Fruit fly (Drosophila melanogaster) whole organism, embryonic: ENCODE data around the gene PLCXD.
A peak's percentile ranks its signal among the peaks of the same experiment; 100 is the strongest.

ENCODE experiments used
- CG11456 ChIP-seq: fragments of 200-800 bp; sonication (Bioruptor generic); IDR thresholded peaks from 3 replicates; pipeline ENCODE4 v1.3.6; 2022; ENCODE audit warnings: missing biosample characterization, missing genetic modification characterization
- CG12942 ChIP-seq: fragments of 200-800 bp; sonication (Bioruptor generic); optimal IDR thresholded peaks from 3 replicates; lab custom pipeline; 2016; ENCODE audit warnings: missing biosample characterization, missing genetic modification characterization
- CG14667 ChIP-seq: fragments of 200-800 bp; sonication (Bioruptor generic); IDR thresholded peaks from 2 replicates; pipeline ENCODE4 v1.3.6; 2022; ENCODE audit warnings: missing biosample characterization, missing genetic modification characterization
- CG15479 ChIP-seq: fragments of 200-800 bp; sonication (Bioruptor generic); optimal IDR thresholded peaks from 3 replicates; lab custom pipeline; 2019; ENCODE audit warnings: missing biosample characterization, mild to moderate bottlenecking, missing genetic modification characterization, moderate library complexity
- CG1602 ChIP-seq: fragments of 200-800 bp; sonication (Bioruptor generic); optimal IDR thresholded peaks from 3 replicates; lab custom pipeline; 2016; ENCODE audit warnings: missing biosample characterization, missing genetic modification characterization
- CG17568 ChIP-seq: fragments of 200-800 bp; sonication (Bioruptor generic); optimal IDR thresholded peaks from 2 replicates; lab custom pipeline; 2018; ENCODE audit warnings: missing biosample characterization, mild to moderate bottlenecking, missing genetic modification characterization, moderate library complexity
- CG1792 ChIP-seq: fragments of 200-800 bp; sonication (Bioruptor generic); optimal IDR thresholded peaks from 2 replicates; lab custom pipeline; 2016; ENCODE audit warnings: missing biosample characterization, missing genetic modification characterization
- CG1832 ChIP-seq: fragments of 200-800 bp; sonication (Bioruptor generic); optimal IDR thresholded peaks from 2 replicates; lab custom pipeline; 2017; ENCODE audit warnings: missing biosample characterization, mild to moderate bottlenecking, missing genetic modification characterization, inconsistent platforms
- CG32772 ChIP-seq: fragments of 200-800 bp; sonication (Bioruptor generic); IDR thresholded peaks from 2 replicates; pipeline ENCODE4 v1.3.6; 2022; ENCODE audit warnings: missing biosample characterization, missing genetic modification characterization
- CG3995 ChIP-seq: fragments of 200-800 bp; sonication (Bioruptor generic); optimal IDR thresholded peaks from 3 replicates; lab custom pipeline; 2016; ENCODE audit warnings: missing biosample characterization, missing genetic modification characterization
- CG4360 ChIP-seq: fragments of 200-800 bp; sonication (Bioruptor generic); IDR thresholded peaks from 2 replicates; pipeline ENCODE4 v1.3.6; 2022; ENCODE audit warnings: missing biosample characterization, missing genetic modification characterization
- CG5953 ChIP-seq: fragments of 200-800 bp; sonication (Bioruptor generic); IDR thresholded peaks from 2 replicates; pipeline ENCODE4 v1.3.6; 2022; ENCODE audit warnings: missing biosample characterization, missing genetic modification characterization
- CG6765 ChIP-seq: fragments of 200-800 bp; sonication (Bioruptor generic); optimal IDR thresholded peaks from 3 replicates; lab custom pipeline; 2017; ENCODE audit warnings: missing biosample characterization, mild to moderate bottlenecking, missing genetic modification characterization
- CG6854 ChIP-seq: fragments of 200-800 bp; sonication (Bioruptor generic); optimal IDR thresholded peaks from 3 replicates; lab custom pipeline; 2017; ENCODE audit warnings: missing biosample characterization, mild to moderate bottlenecking, missing genetic modification characterization
- CG7786 ChIP-seq: fragments of 200-800 bp; sonication (Bioruptor generic); optimal IDR thresholded peaks from 2 replicates; lab custom pipeline; 2016; ENCODE audit warnings: missing biosample characterization, missing genetic modification characterization
- CG7928 ChIP-seq: fragments of 200-800 bp; sonication (Bioruptor generic); optimal IDR thresholded peaks from 2 replicates; lab custom pipeline; 2017; ENCODE audit warnings: missing biosample characterization, mild to moderate bottlenecking, missing genetic modification characterization
- CG7963 ChIP-seq: fragments of 200-800 bp; sonication (Bioruptor generic); IDR thresholded peaks from 3 replicates; pipeline ENCODE4 v1.3.6; 2022; ENCODE audit warnings: missing biosample characterization, missing genetic modification characterization; ENCODE audit not compliant: partially characterized antibody
- CG8478 ChIP-seq: fragments of >200 bp; optimal IDR thresholded peaks from 2 replicates; lab custom pipeline; 2018
- CG8944 ChIP-seq: fragments of 200-800 bp; sonication (Bioruptor generic); optimal IDR thresholded peaks from 3 replicates; lab custom pipeline; 2016; ENCODE audit warnings: missing biosample characterization, missing genetic modification characterization
- CG9727 ChIP-seq: fragments of 200-800 bp; sonication (Bioruptor generic); optimal IDR thresholded peaks from 3 replicates; lab custom pipeline; 2017; ENCODE audit warnings: missing biosample characterization, mild to moderate bottlenecking, missing genetic modification characterization
- CG9797 ChIP-seq: fragments of 200-800 bp; sonication (Bioruptor generic); optimal IDR thresholded peaks from 3 replicates; lab custom pipeline; 2018; ENCODE audit warnings: missing biosample characterization, mild to moderate bottlenecking, missing genetic modification characterization
- D19B ChIP-seq: fragments of 200-800 bp; sonication (Bioruptor generic); optimal IDR thresholded peaks from 2 replicates; lab custom pipeline; 2017; ENCODE audit warnings: missing biosample characterization, mild to moderate bottlenecking, missing genetic modification characterization
- Dbx ChIP-seq: fragments of 200-800 bp; sonication (Bioruptor generic); IDR thresholded peaks from 3 replicates; pipeline ENCODE4 v1.3.6; 2022; ENCODE audit warnings: missing biosample characterization, missing genetic modification characterization
- Ets65A ChIP-seq: fragments of 200-800 bp; sonication (Bioruptor generic); peaks from one replicate; lab custom pipeline; 2016; ENCODE audit warnings: missing biosample characterization, missing genetic modification characterization
- Hand ChIP-seq: fragments of 200-800 bp; sonication (Bioruptor generic); optimal IDR thresholded peaks from 2 replicates; lab custom pipeline; 2017; ENCODE audit warnings: mild to moderate bottlenecking, missing biosample characterization, missing genetic modification reagents, missing genetic modification characterization
- Max ChIP-seq: fragments of 200-800 bp; sonication (Bioruptor generic); optimal IDR thresholded peaks from 2 replicates; lab custom pipeline; 2016; ENCODE audit warnings: missing biosample characterization, mild to moderate bottlenecking, missing genetic modification characterization
- PHDP ChIP-seq: fragments of 200-800 bp; sonication (Bioruptor generic); optimal IDR thresholded peaks from 3 replicates; lab custom pipeline; 2018; ENCODE audit warnings: missing biosample characterization, mild to moderate bottlenecking, missing genetic modification characterization, moderate library complexity
- Six4 ChIP-seq: fragments of 200-800 bp; sonication (Bioruptor generic); optimal IDR thresholded peaks from 2 replicates; lab custom pipeline; 2016; ENCODE audit warnings: missing biosample characterization, missing genetic modification characterization
- amos ChIP-seq: fragments of 200-800 bp; sonication (Bioruptor generic); IDR thresholded peaks from 2 replicates; pipeline ENCODE4 v1.3.6; 2022; ENCODE audit warnings: missing biosample characterization, missing genetic modification characterization; ENCODE audit not compliant: partially characterized antibody
- ap ChIP-seq: fragments of 200-800 bp; sonication (Bioruptor generic); IDR thresholded peaks from 2 replicates; pipeline ENCODE4 v1.3.6; 2022; ENCODE audit warnings: missing biosample characterization, missing genetic modification characterization
- cad ChIP-seq: fragments of >200 bp; optimal IDR thresholded peaks from 2 replicates; lab custom pipeline; 2017; ENCODE audit warnings: missing biosample characterization, missing genetic modification characterization
- da ChIP-seq: fragments of 200-800 bp; sonication (Bioruptor generic); optimal IDR thresholded peaks from 2 replicates; lab custom pipeline; 2016; ENCODE audit warnings: missing biosample characterization, missing genetic modification characterization
- dimm ChIP-seq: fragments of 200-800 bp; sonication (Bioruptor generic); IDR thresholded peaks from 2 replicates; pipeline ENCODE4 v1.3.6; 2022; ENCODE audit warnings: missing biosample characterization, missing genetic modification characterization
- fu2 ChIP-seq: fragments of 200-800 bp; sonication (Bioruptor generic); optimal IDR thresholded peaks from 2 replicates; lab custom pipeline; 2016; ENCODE audit warnings: missing biosample characterization, missing genetic modification characterization
- gcm2 ChIP-seq: fragments of 200-800 bp; sonication (Bioruptor generic); optimal IDR thresholded peaks from 2 replicates; lab custom pipeline; 2016; ENCODE audit warnings: missing biosample characterization, missing genetic modification characterization
- nau ChIP-seq: fragments of 200-800 bp; sonication (Bioruptor generic); optimal IDR thresholded peaks from 3 replicates; lab custom pipeline; 2017; ENCODE audit warnings: missing biosample characterization, mild to moderate bottlenecking, missing genetic modification characterization, missing genetic modification reagents
- row ChIP-seq: fragments of 200-800 bp; sonication (Bioruptor generic); IDR thresholded peaks from 3 replicates; pipeline ENCODE4 v1.3.6; 2022; ENCODE audit warnings: missing biosample characterization, missing genetic modification characterization
- sc ChIP-seq, 3 experiments: fragments of >200 bp in 2 of 3; fragments of 200-800 bp in 1 of 3; sonication (Bioruptor generic) in 1 of 3; optimal IDR thresholded peaks; 2 replicates in 2 of 3; 3 replicates in 1 of 3; lab custom pipeline; 2017; ENCODE audit warnings: mild to moderate bottlenecking in 1 of 3, missing biosample characterization in 1 of 3, missing genetic modification characterization in 1 of 3, missing genetic modification reagents in 1 of 3
- schlank ChIP-seq: fragments of 200-800 bp; sonication (Bioruptor generic); optimal IDR thresholded peaks from 2 replicates; lab custom pipeline; 2018; ENCODE audit warnings: missing biosample characterization, mild to moderate bottlenecking, missing genetic modification characterization
- scrt ChIP-seq: fragments of 200-800 bp; sonication (Bioruptor generic); optimal IDR thresholded peaks from 2 replicates; lab custom pipeline; 2018; ENCODE audit warnings: missing biosample characterization, mild to moderate bottlenecking, missing genetic modification characterization, moderate library complexity
- sd ChIP-seq: fragments of 200-800 bp; sonication (Bioruptor generic); optimal IDR thresholded peaks from 3 replicates; lab custom pipeline; 2018; ENCODE audit warnings: missing biosample characterization, mild to moderate bottlenecking, missing genetic modification characterization, moderate library complexity
- slp2 ChIP-seq: fragments of 200-800 bp; sonication (Bioruptor generic); optimal IDR thresholded peaks from 2 replicates; lab custom pipeline; 2016; ENCODE audit warnings: missing biosample characterization, missing genetic modification characterization
- so ChIP-seq: fragments of 200-800 bp; sonication (Bioruptor generic); IDR thresholded peaks from 3 replicates; pipeline ENCODE4 v1.3.6; 2022; ENCODE audit warnings: missing biosample characterization, missing genetic modification characterization
- toy ChIP-seq: fragments of 200-800 bp; sonication (Bioruptor generic); IDR thresholded peaks from 2 replicates; pipeline ENCODE4 v1.3.6; 2022; ENCODE audit warnings: missing biosample characterization, missing genetic modification characterization
- twi ChIP-seq: fragments of 200-800 bp; optimal IDR thresholded peaks from 2 replicates; lab custom pipeline; 2019; ENCODE audit warnings: missing biosample characterization, mild to moderate bottlenecking, missing genetic modification characterization, moderate library complexity
- vfl ChIP-seq: fragments of 200-800 bp; sonication (Bioruptor generic); optimal IDR thresholded peaks from 2 replicates; lab custom pipeline; 2016; ENCODE audit warnings: missing biosample characterization, missing genetic modification characterization
- vvl ChIP-seq: fragments of 200-800 bp; sonication (Bioruptor generic); IDR thresholded peaks from 2 replicates; pipeline ENCODE4 v1.3.6; 2022; ENCODE audit warnings: missing biosample characterization, missing genetic modification characterization
- wdn ChIP-seq: fragments of 200-800 bp; sonication (Bioruptor generic); IDR thresholded peaks from 2 replicates; pipeline ENCODE4 v1.3.6; 2022; ENCODE audit warnings: missing biosample characterization, missing genetic modification characterization
- zen ChIP-seq: fragments of 200-800 bp; sonication (Bioruptor generic); optimal IDR thresholded peaks from 3 replicates; lab custom pipeline; 2018; ENCODE audit warnings: missing biosample characterization, mild to moderate bottlenecking, missing genetic modification characterization, moderate library complexity

PLCXD gene

DNA sequence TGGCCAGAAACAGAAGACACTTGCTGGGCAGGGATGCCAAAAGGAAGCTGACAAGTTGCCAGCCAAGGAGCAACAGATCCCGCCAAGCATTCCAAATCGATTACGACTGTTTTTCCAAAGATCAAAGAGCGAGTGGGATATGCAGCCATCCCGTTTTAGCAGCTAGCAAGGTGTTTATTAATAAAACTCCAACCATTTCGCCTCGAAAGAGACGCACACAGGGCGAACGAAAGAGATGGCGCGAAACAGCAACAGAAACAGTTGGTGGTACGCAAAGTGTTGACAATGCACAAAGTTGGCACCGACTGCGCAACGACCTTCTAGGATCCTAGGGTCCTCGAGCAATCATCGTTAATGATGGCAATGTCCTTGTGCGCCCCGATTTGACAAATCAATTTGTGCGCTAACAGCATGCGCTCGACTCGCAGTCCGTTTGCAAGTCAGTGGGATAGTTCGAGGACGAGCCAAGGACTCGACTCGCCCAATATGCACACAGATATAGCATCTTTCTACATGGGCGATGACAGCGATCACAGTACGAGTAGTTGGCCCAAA is 30.7 kb downstream of the PLCXD start (continued):
- no peak for TF ChIP-seq CG11456
- TF ChIP-seq CG15479 (GFP tag; lab: Kevin White, UChicago), result peak; percentile 26
- TF ChIP-seq slp2 (GFP tag; lab: Kevin White, UChicago), result no peak
- TF ChIP-seq schlank (tag; lab: Kevin White, UChicago), result no peak
- TF ChIP-seq cad (GFP tag; lab: Kevin White, UChicago), result peak; percentile 54
- no peak for TF ChIP-seq da
- no peak for TF ChIP-seq row
- TF ChIP-seq Ets65A (GFP tag; lab: Kevin White, UChicago), result peak; percentile 48
- TF ChIP-seq CG1832 (GFP tag; lab: Kevin White, UChicago), result peak; percentile 19
- TF ChIP-seq twi (tag; lab: Kevin White, UChicago), result peak; percentile 49
- no peak for TF ChIP-seq vfl (GFP tag; lab: Kevin White, UChicago)
- TF ChIP-seq CG32772 (GFP tag; lab: Robert Waterston, UW), result 0 out of 2 replicates have a peak, but pooled peaks have one; percentile 19
- TF ChIP-seq CG6765, result no peak
- TF ChIP-seq zen (tag; lab: Kevin White, UChicago), result peak; percentile 96

DNA sequence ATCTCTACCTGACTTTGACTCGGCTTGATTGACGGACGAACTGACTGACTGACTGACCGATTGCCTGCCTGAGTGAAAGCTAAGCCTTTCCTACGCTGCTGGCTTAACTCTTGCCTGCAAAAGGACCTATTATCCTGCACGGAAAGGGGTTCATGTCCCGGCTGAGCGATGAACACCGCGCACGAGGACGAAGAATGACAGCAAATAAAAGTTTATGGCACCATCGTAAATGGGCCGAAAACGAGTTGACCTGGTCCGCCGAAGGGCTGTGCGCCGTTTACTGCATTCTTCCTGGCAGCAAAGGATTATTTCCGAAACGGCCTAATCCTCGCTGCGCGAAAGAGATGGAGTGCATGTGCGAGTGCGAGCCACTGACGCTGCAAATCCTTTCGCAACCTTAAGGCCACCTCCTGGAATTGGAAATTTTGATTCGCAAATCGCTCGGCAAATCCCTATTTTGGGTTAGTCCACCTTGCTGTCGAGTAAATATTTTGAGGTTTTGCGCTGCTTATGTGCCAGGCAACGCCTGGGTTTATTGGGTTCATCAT is 32.0 kb downstream of the PLCXD start:
- TF ChIP-seq Dbx, result no peak
- TF ChIP-seq CG9727, result no peak
- TF ChIP-seq sd (tag; lab: Kevin White, UChicago), result no peak
- peak; percentile 67 for TF ChIP-seq CG8478
- TF ChIP-seq nau (GFP tag; lab: Kevin White, UChicago), result no peak
- TF ChIP-seq zen (tag; lab: Kevin White, UChicago), result peak; percentile 90
- no peak for TF ChIP-seq CG1602
- TF ChIP-seq CG5953 (GFP tag; lab: Robert Waterston, UW), result no peak
- TF ChIP-seq CG6854 (GFP tag; lab: Kevin White, UChicago), result no peak
- no peak for TF ChIP-seq wdn (GFP tag; lab: Robert Waterston, UW)
- TF ChIP-seq CG7963 (GFP tag; lab: Robert Waterston, UW), result no peak
- TF ChIP-seq scrt, result no peak
- TF ChIP-seq toy (GFP tag; lab: Robert Waterston, UW), result no peak
- TF ChIP-seq fu2, result no peak
- TF ChIP-seq CG8944 (GFP tag; lab: Kevin White, UChicago), result no peak
- no peak for TF ChIP-seq so
- no peak for TF ChIP-seq dimm
- TF ChIP-seq CG15479 (GFP tag; lab: Kevin White, UChicago), result peak; percentile 93
- no peak for TF ChIP-seq PHDP (tag; lab: Kevin White, UChicago)
- no peak for TF ChIP-seq gcm2
- no peak for TF ChIP-seq Hand (GFP tag; lab: Kevin White, UChicago)
- TF ChIP-seq CG17568 (GFP tag; lab: Kevin White, UChicago), result no peak
- TF ChIP-seq CG9797 (GFP tag; lab: Kevin White, UChicago), result no peak
- TF ChIP-seq CG1792 (GFP tag; lab: Kevin White, UChicago), result no peak
- TF ChIP-seq Six4 (GFP tag; lab: Kevin White, UChicago), result no peak
- no peak for TF ChIP-seq CG3995 (GFP tag; lab: Kevin White, UChicago)
- no peak for TF ChIP-seq sc (optimal IDR thresholded peaks at IDR 0.05; lab: Kevin White, UChicago)
- no peak for TF ChIP-seq sc (GFP tag; optimal IDR thresholded peaks at IDR 0.05; lab: Kevin White, UChicago)
- no peak for TF ChIP-seq ap (GFP tag; lab: Robert Waterston, UW)
- no peak for TF ChIP-seq CG1832 (GFP tag; lab: Kevin White, UChicago)
- 0 out of 2 replicates have a peak, but pooled peaks have one; percentile 14 for TF ChIP-seq amos (GFP tag; lab: Robert Waterston, UW)
- TF ChIP-seq CG12942 (GFP tag; lab: Kevin White, UChicago), result no peak
- TF ChIP-seq vvl (GFP tag; lab: Robert Waterston, UW), result no peak
- TF ChIP-seq CG14667 (GFP tag; lab: Robert Waterston, UW), result no peak
- no peak for TF ChIP-seq D19B (GFP tag; lab: Kevin White, UChicago)
- no peak for TF ChIP-seq CG7928
- TF ChIP-seq CG7786 (GFP tag; lab: Kevin White, UChicago), result no peak
- TF ChIP-seq Max (GFP tag; lab: Kevin White, UChicago), result no peak
- TF ChIP-seq CG4360 (GFP tag; lab: Robert Waterston, UW), result no peak
